Fruit fly (Drosophila melanogaster): ENCODE data around the gene Psa.

Psa gene

dm6 chr3L:1571077-1571476, 68.4 kb downstream of the Psa start:
- no peak for TF ChIP-seq CG4496 (GFP tag; IDR thresholded peaks at IDR 0.05)
- no peak for TF ChIP-seq CG9948 (tag; optimal IDR thresholded peaks at IDR 0.05)
- no peak for TF ChIP-seq CG8159 (tag; optimal IDR thresholded peaks at IDR 0.05)
- TF ChIP-seq CG17806 (tag; optimal IDR thresholded peaks at IDR 0.05): no peak
- TF ChIP-seq gl (tag; optimal IDR thresholded peaks at IDR 0.05): no peak
- no peak for TF ChIP-seq rn (GFP tag; IDR thresholded peaks at IDR 0.05)
- no peak for TF ChIP-seq EcR (GFP tag; optimal IDR thresholded peaks at IDR 0.05)
- no peak for TF ChIP-seq CG32121 (GFP tag; IDR thresholded peaks at IDR 0.05)
- no peak for TF ChIP-seq CG12605 (GFP tag; IDR thresholded peaks at IDR 0.05)
- TF ChIP-seq CG14655 (GFP tag; optimal IDR thresholded peaks at IDR 0.05): no peak
- no peak for TF ChIP-seq Pif1A (GFP tag; optimal IDR thresholded peaks at IDR 0.05)
- TF ChIP-seq CG8301 (tag; optimal IDR thresholded peaks at IDR 0.05): no peak
- TF ChIP-seq CG13204 (GFP tag; optimal IDR thresholded peaks at IDR 0.05): no peak
- TF ChIP-seq Snoo (tag; optimal IDR thresholded peaks at IDR 0.05): no peak
- no peak for TF ChIP-seq Pif1B (GFP tag; optimal IDR thresholded peaks at IDR 0.05)
